Worm (Caenorhabditis elegans): Measurements from ENCODE around the gene T07G12.3.

T07G12.3 gene

DNA sequence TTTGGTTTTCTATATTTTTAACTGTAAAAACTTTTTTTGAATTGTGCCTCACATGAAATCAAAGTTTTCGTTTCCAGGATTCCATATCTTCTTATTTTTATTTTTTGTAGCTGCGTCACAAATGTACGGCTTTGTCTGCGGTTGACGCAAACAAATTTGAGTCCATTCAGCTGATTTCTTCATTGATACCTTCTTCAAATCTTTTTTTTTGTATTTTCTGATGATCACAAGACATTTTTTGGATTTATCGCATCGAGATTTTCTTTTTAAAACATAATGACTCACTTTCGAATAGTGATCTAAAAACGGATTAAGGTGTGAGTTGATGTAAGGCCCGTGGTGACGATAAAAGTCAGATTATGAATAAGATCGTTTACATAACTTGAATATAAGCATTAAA, 15.1 kb upstream of the T07G12.3 start:
- TF ChIP-seq W03F9.2 (tag; optimal IDR thresholded peaks at IDR 0.05): no peak
- no peak for TF ChIP-seq him-1 (tag; optimal IDR thresholded peaks at IDR 0.05)
- no peak for TF ChIP-seq dao-5 (tag; optimal IDR thresholded peaks at IDR 0.05)

DNA sequence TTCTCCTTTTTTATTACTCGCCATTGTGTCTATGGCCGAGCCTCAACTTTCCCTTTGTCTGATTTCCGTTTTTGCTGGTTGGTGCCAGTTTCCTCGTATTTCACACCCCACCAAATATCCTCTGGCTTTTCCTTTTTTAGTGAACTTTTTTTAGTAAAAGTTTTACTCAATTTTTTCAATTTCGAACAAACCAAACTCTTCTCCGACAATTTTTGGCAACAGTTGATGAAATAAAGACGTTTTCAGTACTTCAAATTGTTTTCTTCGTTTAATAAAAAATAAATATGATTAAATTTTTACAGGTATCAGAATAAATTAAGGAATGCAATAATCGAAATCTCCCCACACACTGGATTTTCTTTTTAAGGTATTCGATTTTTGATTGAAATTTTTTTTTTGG, 12.6 kb upstream of the T07G12.3 start, which contains the start of gene cal-4:
cal-4 (plus strand) TSS at position 301 of the 400 bp plus-strand sequence.
- TF ChIP-seq W03F9.2 (tag; optimal IDR thresholded peaks at IDR 0.05): no peak
- TF ChIP-seq him-1 (tag; optimal IDR thresholded peaks at IDR 0.05): no peak
- TF ChIP-seq dao-5 (tag; optimal IDR thresholded peaks at IDR 0.05): no peak

DNA sequence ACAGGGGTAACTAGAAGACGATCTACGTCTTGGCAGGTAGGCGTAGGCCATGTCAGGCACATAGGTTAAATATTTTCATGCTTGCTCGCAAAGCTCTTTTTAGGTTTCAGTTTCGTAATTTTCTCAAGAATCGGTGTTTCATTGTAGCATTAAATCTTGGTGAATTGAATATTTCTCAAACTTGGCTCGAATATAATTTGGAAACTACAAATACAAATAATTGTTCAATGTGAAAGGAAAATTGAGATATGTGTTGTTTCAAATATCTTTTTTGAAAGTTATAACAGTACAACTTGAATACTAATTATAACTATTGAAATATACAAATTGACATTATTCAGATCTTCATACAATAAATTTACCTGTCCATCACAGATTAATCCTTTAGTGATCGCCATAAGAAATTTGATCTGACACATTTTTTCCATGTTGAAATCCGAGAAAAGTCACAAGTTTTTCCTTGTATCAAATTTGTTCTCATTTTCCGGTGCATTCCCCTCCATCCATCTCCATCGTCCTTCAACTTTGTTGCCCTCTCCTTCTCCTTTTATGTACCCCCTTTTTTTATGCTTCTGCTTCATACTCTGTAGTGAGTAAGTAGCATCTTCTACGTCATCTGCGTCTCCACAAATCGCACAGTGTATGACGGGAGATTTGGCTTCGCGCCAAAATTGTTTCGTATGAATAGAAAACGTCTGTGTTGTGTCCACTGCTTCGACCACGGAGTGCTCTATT, 9.5 kb upstream of the T07G12.3 start, which contains the start of gene C02F4.5:
C02F4.5 (minus strand) TSS at position 51 of the 735 bp plus-strand sequence.
- TF ChIP-seq him-1 (tag; optimal IDR thresholded peaks at IDR 0.05) (no peak), W03F9.2 (tag; optimal IDR thresholded peaks at IDR 0.05) (no peak)

DNA sequence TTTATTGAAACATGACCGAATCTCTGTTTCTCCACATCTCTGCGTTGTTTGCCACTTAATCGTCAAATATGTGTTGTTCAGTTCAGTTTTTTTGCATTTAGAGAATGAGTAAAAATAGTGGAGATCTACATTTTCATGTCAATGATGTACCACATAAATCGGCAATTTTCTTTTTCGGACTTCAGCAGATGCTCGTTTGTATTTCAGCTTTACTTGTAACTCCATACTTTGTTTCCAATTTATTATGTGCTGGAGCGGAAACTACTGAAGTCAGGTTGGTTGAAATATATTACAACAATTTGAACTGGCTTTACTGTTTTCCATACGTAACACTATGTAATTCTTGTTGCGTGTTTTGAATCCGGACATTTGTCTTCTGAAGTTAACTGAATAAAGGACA, 3.1 kb upstream of the T07G12.3 start, which contains the start of gene T07G12.2:
T07G12.2 (plus strand) TSS at position 62 of the 400 bp plus-strand sequence.
- no peak for TF ChIP-seq W03F9.2 (tag; optimal IDR thresholded peaks at IDR 0.05)
- TF ChIP-seq dao-5 (tag; optimal IDR thresholded peaks at IDR 0.05): no peak
- peak; percentile 6 for TF ChIP-seq him-1 (tag; optimal IDR thresholded peaks at IDR 0.05)

DNA sequence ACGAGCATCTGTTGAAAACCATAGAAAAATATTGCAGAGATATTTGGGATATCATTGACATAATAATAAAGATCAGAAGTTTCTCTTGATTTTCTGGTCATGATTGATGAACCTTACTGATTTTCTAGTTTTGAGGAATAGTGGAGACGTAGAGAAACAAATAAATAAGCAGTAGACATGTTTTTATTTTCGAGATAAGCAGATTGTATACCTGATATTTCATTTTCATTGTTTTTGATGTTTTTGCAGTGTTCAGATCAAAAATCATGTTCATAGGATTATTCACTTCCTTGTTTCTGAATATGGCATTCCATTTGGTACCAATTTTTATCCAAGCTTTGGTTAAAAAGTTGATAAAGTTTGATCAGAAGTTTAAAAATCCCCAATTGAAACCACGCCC, 4.8 kb downstream of the T07G12.3 start, which contains the start of gene T07G12.4:
T07G12.4 (minus strand) TSS at position 101 of the 400 bp plus-strand sequence.
- TF ChIP-seq dao-5 (tag; optimal IDR thresholded peaks at IDR 0.05) (no peak), him-1 (tag; optimal IDR thresholded peaks at IDR 0.05) (no peak), W03F9.2 (tag; optimal IDR thresholded peaks at IDR 0.05) (no peak)

DNA sequence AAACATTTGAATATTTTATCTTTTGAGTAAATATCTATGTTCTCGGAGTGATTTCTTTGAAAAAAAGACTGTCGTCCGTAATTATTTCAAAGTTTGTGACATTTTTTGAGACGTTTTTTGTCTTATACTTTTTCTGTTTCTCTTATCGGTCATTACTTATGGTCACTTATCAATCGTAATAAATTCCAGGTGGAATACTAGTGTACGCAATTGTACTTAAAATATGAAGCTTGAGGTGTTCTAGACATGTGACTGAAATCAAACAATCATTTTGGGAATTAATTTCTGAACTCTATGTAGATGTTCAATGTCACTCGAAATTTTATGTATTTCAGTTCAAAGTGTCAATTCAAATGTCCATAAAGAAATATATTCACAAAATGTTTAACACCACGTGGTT, 8.5 kb downstream of the T07G12.3 start:
- TF ChIP-seq dao-5 (tag; optimal IDR thresholded peaks at IDR 0.05) (no peak), him-1 (tag; optimal IDR thresholded peaks at IDR 0.05) (no peak), W03F9.2 (tag; optimal IDR thresholded peaks at IDR 0.05) (no peak)

DNA sequence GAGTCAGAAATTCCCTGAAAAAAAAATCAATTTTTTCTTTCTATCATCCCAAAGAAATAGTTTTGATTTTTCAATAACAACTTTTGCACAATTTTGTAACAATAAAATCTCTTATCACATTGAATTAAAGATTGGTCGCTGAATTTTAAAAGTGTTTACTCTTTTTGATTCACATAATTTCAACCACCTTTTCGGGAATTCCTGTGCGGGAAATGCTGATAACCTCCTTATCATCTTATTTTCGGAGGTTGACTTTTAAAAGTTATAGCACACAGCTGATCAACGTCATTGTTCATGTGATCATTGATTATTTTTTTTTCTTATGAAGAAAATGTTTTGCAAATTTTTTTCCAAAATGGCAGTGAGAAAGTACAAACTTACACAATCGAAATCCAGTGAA, 9.6 kb downstream of the T07G12.3 start:
- no peak for TF ChIP-seq W03F9.2 (tag; optimal IDR thresholded peaks at IDR 0.05)
- TF ChIP-seq him-1 (tag; optimal IDR thresholded peaks at IDR 0.05): no peak
- no peak for TF ChIP-seq dao-5 (tag; optimal IDR thresholded peaks at IDR 0.05)

DNA sequence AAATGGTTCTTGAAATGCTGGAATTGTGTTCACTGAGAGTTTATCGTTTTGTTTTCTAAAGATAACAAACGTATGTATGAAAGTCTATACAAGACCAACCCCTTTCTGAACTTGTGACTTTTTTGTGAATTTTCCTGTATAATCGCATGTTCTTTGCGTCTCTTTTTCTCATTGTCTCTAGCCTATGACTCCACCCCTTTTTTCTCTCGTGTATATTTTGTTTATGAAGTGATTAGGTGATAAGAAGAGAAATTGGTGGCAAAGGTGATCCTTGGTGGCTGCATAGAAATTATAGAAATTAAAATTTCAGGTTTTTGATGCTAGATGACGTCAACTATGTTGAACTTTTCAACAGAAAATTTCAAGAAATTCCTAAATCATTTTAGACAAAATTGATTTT, 11.3 kb downstream of the T07G12.3 start, which contains the start of gene T07G12.5:
T07G12.5 (minus strand) TSS at position 101 of the 400 bp plus-strand sequence.
- TF ChIP-seq W03F9.2 (tag; optimal IDR thresholded peaks at IDR 0.05): no peak
- no peak for TF ChIP-seq dao-5 (tag; optimal IDR thresholded peaks at IDR 0.05)
- no peak for TF ChIP-seq him-1 (tag; optimal IDR thresholded peaks at IDR 0.05)

DNA sequence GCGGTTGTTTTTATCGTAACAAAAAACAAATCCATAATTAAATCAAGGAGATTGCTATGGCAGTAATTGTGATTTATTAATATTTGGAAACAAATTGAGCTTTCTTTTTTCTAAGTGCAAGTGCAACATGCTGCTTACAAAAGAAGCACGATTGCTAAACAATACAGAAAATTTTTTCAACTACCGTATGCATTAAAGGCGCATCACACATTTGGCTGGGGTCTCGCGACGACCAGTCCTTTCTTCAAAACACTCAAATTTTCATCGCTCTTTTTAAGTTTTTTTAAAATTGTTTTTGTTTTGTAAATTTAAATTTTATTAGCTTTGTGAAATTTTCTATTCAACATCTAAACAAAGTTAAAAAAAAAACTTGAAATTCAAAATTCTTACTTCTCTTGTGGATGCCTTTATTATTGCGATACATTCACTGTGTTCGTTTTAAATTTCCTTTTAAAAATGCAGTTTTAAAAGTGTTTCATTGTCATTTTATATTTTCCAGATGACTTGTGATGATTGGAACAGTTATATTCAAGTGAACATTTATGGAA, 12.9 kb downstream of the T07G12.3 start, which contains the start of gene zim-1:
zim-1 (plus strand) TSS at position 498 of the 548 bp plus-strand sequence.
- no peak for TF ChIP-seq him-1 (tag; optimal IDR thresholded peaks at IDR 0.05)
- no peak for TF ChIP-seq W03F9.2 (tag; optimal IDR thresholded peaks at IDR 0.05)

DNA sequence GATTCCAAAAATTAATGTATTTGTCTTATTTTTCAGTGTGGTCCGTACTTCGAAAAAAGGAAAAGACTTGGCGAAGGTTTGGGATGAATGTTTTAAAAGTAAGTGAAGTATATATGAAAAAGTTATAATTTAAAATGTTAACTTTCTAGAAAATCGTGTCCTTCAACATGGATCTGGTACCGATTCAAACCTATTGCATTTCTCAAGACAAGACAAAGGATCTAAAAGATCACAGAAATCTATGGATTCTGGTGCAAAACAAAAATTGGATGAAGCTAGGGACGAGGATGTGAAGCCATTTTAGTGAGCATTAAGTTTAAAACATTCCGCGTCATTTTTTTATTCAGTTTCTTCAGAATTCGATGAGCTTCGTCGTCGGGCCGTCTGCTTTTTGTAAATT, 21.2 kb downstream of the T07G12.3 start, which contains the start of gene zim-2:
zim-2 (plus strand) TSS at position 301 of the 400 bp plus-strand sequence.
- no peak for TF ChIP-seq W03F9.2 (tag; optimal IDR thresholded peaks at IDR 0.05)

DNA sequence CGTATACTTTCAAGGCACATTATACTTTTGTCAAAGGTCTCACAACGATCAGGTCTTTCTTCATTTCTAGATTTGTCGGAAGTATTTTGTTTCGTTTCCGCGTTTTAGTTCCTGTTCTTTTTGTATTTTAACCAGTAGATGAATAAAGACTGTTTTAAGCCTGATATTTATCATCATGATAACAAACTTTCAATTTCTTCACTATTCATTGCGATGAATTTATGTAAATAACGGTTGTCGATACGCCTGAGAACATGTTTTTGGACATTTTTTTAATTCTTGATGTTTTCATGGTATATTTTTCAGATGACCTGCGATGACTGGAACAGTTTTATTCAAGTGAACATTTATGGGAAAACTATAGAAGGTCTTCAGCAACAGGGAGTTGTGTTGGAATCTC, 24.7 kb downstream of the T07G12.3 start, which contains the start of gene zim-3:
zim-3 (plus strand) TSS at position 301 of the 400 bp plus-strand sequence.
- TF ChIP-seq him-1 (tag; optimal IDR thresholded peaks at IDR 0.05) (no peak), W03F9.2 (tag; optimal IDR thresholded peaks at IDR 0.05) (no peak)

DNA sequence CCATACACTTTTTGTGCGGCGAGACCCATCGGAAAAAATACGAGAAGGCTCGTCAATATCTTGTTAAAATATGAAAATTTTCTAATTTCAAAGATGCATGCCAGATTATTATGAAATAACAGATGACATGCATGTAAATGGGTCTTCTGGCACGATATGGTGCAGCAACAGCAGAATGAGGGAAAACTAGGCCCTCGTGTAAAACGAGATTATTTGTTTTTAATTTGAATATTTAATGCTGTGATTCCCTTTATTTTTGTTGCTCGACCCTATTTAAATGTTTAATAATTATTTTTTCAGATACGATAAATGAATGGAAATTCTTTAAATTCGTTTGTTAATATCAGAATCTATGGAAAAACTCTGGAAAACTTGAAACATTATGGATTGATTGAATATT, 27.9 kb downstream of the T07G12.3 start, which contains the start of gene him-8:
him-8 (plus strand) TSS at position 301 of the 400 bp plus-strand sequence.
- no peak for TF ChIP-seq him-1 (tag; optimal IDR thresholded peaks at IDR 0.05)
- no peak for TF ChIP-seq dao-5 (tag; optimal IDR thresholded peaks at IDR 0.05)
- TF ChIP-seq W03F9.2 (tag; optimal IDR thresholded peaks at IDR 0.05): no peak

DNA sequence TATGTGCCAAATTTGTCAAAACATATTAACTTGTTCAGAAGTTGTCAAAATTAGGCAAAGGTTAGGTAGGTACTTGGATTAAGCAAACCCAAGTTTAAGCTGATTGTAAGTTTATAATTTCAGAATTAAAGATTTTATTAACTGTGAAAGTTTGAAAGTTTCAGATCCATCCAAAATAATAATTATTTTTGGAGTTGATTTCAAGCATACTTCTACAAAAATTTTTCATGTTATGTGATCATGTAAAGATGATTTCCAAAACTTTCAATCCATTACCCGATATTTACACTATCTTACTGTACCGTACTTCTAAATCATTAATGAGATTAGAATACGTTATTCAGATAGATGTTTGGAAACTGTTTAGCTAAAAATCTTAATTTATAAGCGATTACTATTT, 30.9 kb downstream of the T07G12.3 start:
- TF ChIP-seq him-1 (tag; optimal IDR thresholded peaks at IDR 0.05) (no peak), dao-5 (tag; optimal IDR thresholded peaks at IDR 0.05) (no peak), W03F9.2 (tag; optimal IDR thresholded peaks at IDR 0.05) (no peak)

DNA sequence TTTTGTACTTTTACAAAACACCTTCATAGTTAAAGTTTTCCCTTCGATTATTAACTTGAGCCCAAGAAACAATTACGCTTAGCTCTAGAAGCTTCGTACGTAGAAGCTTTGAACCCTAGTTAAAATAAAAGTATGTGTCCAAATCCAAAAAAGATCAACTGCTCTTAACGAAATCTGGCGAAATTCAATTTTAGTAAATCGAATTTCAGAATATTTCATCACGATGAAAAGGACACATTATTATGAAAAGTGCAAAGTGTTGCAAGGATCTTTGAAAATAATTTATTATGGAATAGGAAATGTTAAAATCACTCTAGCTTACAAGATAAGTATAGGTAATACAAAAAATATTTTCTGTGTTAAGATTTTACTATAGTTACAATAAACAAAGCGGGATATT, 31.5 kb downstream of the T07G12.3 start:
- no peak for TF ChIP-seq W03F9.2 (tag; optimal IDR thresholded peaks at IDR 0.05)
- no peak for TF ChIP-seq him-1 (tag; optimal IDR thresholded peaks at IDR 0.05)
- TF ChIP-seq dao-5 (tag; optimal IDR thresholded peaks at IDR 0.05): no peak

All from whole organism, L4/young adult.